Fruit fly (Drosophila melanogaster): ENCODE results near the gene CG6012.

Gene CG6012

dm6 chr2L:16880930-16881329 lies 19.6 kb upstream of the CG6012 start (continued):
- TF ChIP-seq CG8632 (GFP tag; optimal IDR thresholded peaks at IDR 0.05) (no peak), CG9139 (GFP tag; optimal IDR thresholded peaks at IDR 0.05) (no peak), CG10631 (GFP tag; optimal IDR thresholded peaks at IDR 0.05) (no peak), Hr39 (GFP tag; optimal IDR thresholded peaks at IDR 0.05) (no peak), eg (GFP tag; IDR thresholded peaks at IDR 0.05) (no peak; the same call in 2 of the 3 replicates), cyc (GFP tag; optimal IDR thresholded peaks at IDR 0.05) (no peak), CG15336 (GFP tag; IDR thresholded peaks at IDR 0.05) (peak; percentile 68), Eip78C (GFP tag) (peak; percentile 78), CG1621 (tag; optimal IDR thresholded peaks at IDR 0.05) (peak; percentile 30), OdsH (GFP tag; optimal IDR thresholded peaks at IDR 0.05) (no peak), acj6 (GFP tag; optimal IDR thresholded peaks at IDR 0.05) (no peak), CG3919 (GFP tag; optimal IDR thresholded peaks at IDR 0.05) (peak; percentile 62), CG4318 (GFP tag; optimal IDR thresholded peaks at IDR 0.05) (no peak), Ets96B (tag; optimal IDR thresholded peaks at IDR 0.05) (no peak), CG6792 (GFP tag; optimal IDR thresholded peaks at IDR 0.05) (no peak), CG6276 (GFP tag; optimal IDR thresholded peaks at IDR 0.05) (no peak), CG8119 (GFP tag; IDR thresholded peaks at IDR 0.05) (peak; percentile 62; the same call in 2 of the 3 replicates), Sox102F (GFP tag; optimal IDR thresholded peaks at IDR 0.05) (no peak), vri (GFP tag; optimal IDR thresholded peaks at IDR 0.05) (no peak), svp (GFP tag) (peak; percentile 92)

dm6 chr2L:16879288-16879687 lies 18.0 kb upstream of the CG6012 start, which contains the start of the genes CG32832, CG31743 and CG34313:
Gene CG32832, minus strand, starts transcription at chr2L:16879290.
Gene CG31743, plus strand, starts transcription at chr2L:16879517.
Gene CG34313, plus strand, starts transcription at chr2L:16879517.
- no peak for TF ChIP-seq svp (GFP tag)

- TF ChIP-seq cyc (GFP tag; optimal IDR thresholded peaks at IDR 0.05) (no peak), dsx (GFP tag; optimal IDR thresholded peaks at IDR 0.05; ENCODE audit: poor library complexity, severe bottlenecking) (no peak), lz (GFP tag; optimal IDR thresholded peaks at IDR 0.05) (no peak), fd59A (GFP tag; optimal IDR thresholded peaks at IDR 0.05) (no peak), Hr39 (GFP tag; optimal IDR thresholded peaks at IDR 0.05) (no peak), CG8119 (GFP tag; IDR thresholded peaks at IDR 0.05) (no peak), CG11762 (GFP tag; optimal IDR thresholded peaks at IDR 0.05; ENCODE audit: insufficient read depth) (no peak), CG7368 (GFP tag; optimal IDR thresholded peaks at IDR 0.05) (no peak), CG6792 (GFP tag; optimal IDR thresholded peaks at IDR 0.05) (no peak)
These were observed 16.4 kb upstream of the CG6012 start for dm6 chr2L:16877678-16878077.

- TF ChIP-seq salr (GFP tag; optimal IDR thresholded peaks at IDR 0.05) (peak in 1 of 2 experiments; percentile 6), vri (GFP tag; optimal IDR thresholded peaks at IDR 0.05) (peak; percentile 5), CG6808 (GFP tag; optimal IDR thresholded peaks at IDR 0.05) (no peak)
These were observed 15.3 kb upstream of the CG6012 start for dm6 chr2L:16876555-16876954.

- TF ChIP-seq CG3032 (tag; optimal IDR thresholded peaks at IDR 0.05) (no peak), Ets96B (tag; optimal IDR thresholded peaks at IDR 0.05) (no peak), CG10669 (GFP tag; optimal IDR thresholded peaks at IDR 0.05) (no peak), Met (GFP tag; optimal IDR thresholded peaks at IDR 0.05) (no peak), CG16779 (tag; optimal IDR thresholded peaks at IDR 0.05) (no peak), svp (GFP tag) (no peak), net (GFP tag; optimal IDR thresholded peaks at IDR 0.05) (no peak), CG9139 (GFP tag; optimal IDR thresholded peaks at IDR 0.05) (no peak), eg (GFP tag; IDR thresholded peaks at IDR 0.05) (peak; percentile 49; the same call in 1 of the 3 replicates), CG8632 (GFP tag; optimal IDR thresholded peaks at IDR 0.05) (no peak), fd85E (GFP tag; optimal IDR thresholded peaks at IDR 0.05) (no peak), fkh (GFP tag; optimal IDR thresholded peaks at IDR 0.05) (no peak), CG6163 (GFP tag; IDR thresholded peaks at IDR 0.05) (no peak), CG6276 (GFP tag; optimal IDR thresholded peaks at IDR 0.05) (peak; percentile 42), Lpt (GFP tag; optimal IDR thresholded peaks at IDR 0.05) (peak; percentile 14), CG3919 (GFP tag; optimal IDR thresholded peaks at IDR 0.05) (no peak), topi (GFP tag; optimal IDR thresholded peaks at IDR 0.05) (no peak), CG10631 (GFP tag; optimal IDR thresholded peaks at IDR 0.05) (no peak), salr (GFP tag; optimal IDR thresholded peaks at IDR 0.05) (no peak), CG6854 (GFP tag; optimal IDR thresholded peaks at IDR 0.05) (no peak), Hr39 (GFP tag; optimal IDR thresholded peaks at IDR 0.05) (no peak)
These were observed 13.6 kb upstream of the CG6012 start for dm6 chr2L:16874924-16875323.
